Fruit fly (Drosophila melanogaster) whole organism, embryonic: ENCODE results near the gene Ir31a.

Experiments used
- Atf6 ChIP-seq: fragments of 200-800 bp; sonication (Bioruptor generic); IDR thresholded peaks from 2 replicates; pipeline ENCODE4 v1.3.6; 2022; ENCODE audit warnings: missing biosample characterization, missing genetic modification characterization
- CG10267 ChIP-seq: fragments of 200-800 bp; sonication (Bioruptor generic); optimal IDR thresholded peaks from 2 replicates; lab custom pipeline; 2018; ENCODE audit warnings: missing biosample characterization, mild to moderate bottlenecking, missing genetic modification characterization, moderate library complexity
- CG10959 ChIP-seq: fragments of 200-800 bp; sonication (Bioruptor generic); IDR thresholded peaks from 2 replicates; pipeline ENCODE4 v1.3.6; 2022; ENCODE audit warnings: missing biosample characterization, missing genetic modification characterization
- CG11247 ChIP-seq: fragments of 200-800 bp; sonication (Bioruptor generic); IDR thresholded peaks from 2 replicates; pipeline ENCODE4 v1.3.6; 2022; ENCODE audit warnings: missing biosample characterization, missing genetic modification characterization
- CG11560 ChIP-seq: fragments of 200-800 bp; sonication (Bioruptor generic); IDR thresholded peaks from 3 replicates; pipeline ENCODE4 v1.3.6; 2022; ENCODE audit warnings: missing biosample characterization, missing genetic modification characterization
- CG12659 ChIP-seq: fragments of 200-800 bp; sonication (Bioruptor generic); optimal IDR thresholded peaks from 3 replicates; lab custom pipeline; 2017; ENCODE audit warnings: mild to moderate bottlenecking, missing biosample characterization, missing genetic modification reagents, missing genetic modification characterization
- CG14014 ChIP-seq: fragments of 200-800 bp; sonication (Bioruptor generic); IDR thresholded peaks from 2 replicates; pipeline ENCODE4 v1.3.6; 2022; ENCODE audit warnings: missing biosample characterization, missing genetic modification characterization
- CG17361 ChIP-seq: fragments of 200-800 bp; sonication (Bioruptor generic); IDR thresholded peaks from 3 replicates; pipeline ENCODE4 v1.3.6; 2022; ENCODE audit warnings: missing biosample characterization, missing genetic modification characterization
- CG17568 ChIP-seq: fragments of 200-800 bp; sonication (Bioruptor generic); optimal IDR thresholded peaks from 2 replicates; lab custom pipeline; 2018; ENCODE audit warnings: missing biosample characterization, mild to moderate bottlenecking, missing genetic modification characterization, moderate library complexity
- CG18599 ChIP-seq: fragments of 200-800 bp; sonication (Bioruptor generic); optimal IDR thresholded peaks from 3 replicates; lab custom pipeline; 2017; ENCODE audit warnings: missing biosample characterization, missing genetic modification characterization, mild to moderate bottlenecking, moderate library complexity, missing genetic modification reagents
- CG30403 ChIP-seq: fragments of 200-800 bp; sonication (Bioruptor generic); optimal IDR thresholded peaks from 3 replicates; lab custom pipeline; 2016; ENCODE audit warnings: missing biosample characterization, missing genetic modification characterization
- CG31224 ChIP-seq: fragments of 200-800 bp; sonication (Bioruptor generic); IDR thresholded peaks from 2 replicates; pipeline ENCODE4 v1.3.6; 2022; ENCODE audit warnings: missing biosample characterization, missing genetic modification characterization
- CG3995 ChIP-seq: fragments of 200-800 bp; sonication (Bioruptor generic); optimal IDR thresholded peaks from 3 replicates; lab custom pipeline; 2016; ENCODE audit warnings: missing biosample characterization, missing genetic modification characterization
- CG9797 ChIP-seq: fragments of 200-800 bp; sonication (Bioruptor generic); optimal IDR thresholded peaks from 3 replicates; lab custom pipeline; 2018; ENCODE audit warnings: missing biosample characterization, mild to moderate bottlenecking, missing genetic modification characterization
- CG9932 ChIP-seq: fragments of 200-800 bp; sonication (Bioruptor generic); IDR thresholded peaks from 2 replicates; pipeline ENCODE4 v1.3.6; 2022; ENCODE audit warnings: missing biosample characterization, missing genetic modification characterization
- Camta ChIP-seq: fragments of 200-800 bp; sonication (Bioruptor generic); optimal IDR thresholded peaks from 2 replicates; lab custom pipeline; 2016; ENCODE audit warnings: missing biosample characterization, missing genetic modification characterization
- Dfd ChIP-seq, 2 experiments: fragments of >200 bp; optimal IDR thresholded peaks; 2 replicates each; lab custom pipeline; 2017; ENCODE audit warnings: missing biosample characterization in 2 of 2, missing genetic modification characterization in 2 of 2
- Doc2 ChIP-seq: fragments of 200-800 bp; sonication (Bioruptor generic); IDR thresholded peaks from 2 replicates; pipeline ENCODE4 v1.3.6; 2022; ENCODE audit warnings: missing biosample characterization, missing genetic modification characterization
- Dp ChIP-seq: fragments of 200-800 bp; sonication (Bioruptor generic); optimal IDR thresholded peaks from 2 replicates; lab custom pipeline; 2018; ENCODE audit warnings: missing biosample characterization, mild to moderate bottlenecking, missing genetic modification characterization, moderate library complexity
- E2f2 ChIP-seq: fragments of 200-800 bp; sonication (Bioruptor generic); IDR thresholded peaks from 2 replicates; pipeline ENCODE4 v1.3.6; 2022; ENCODE audit warnings: missing biosample characterization, missing genetic modification characterization
- Hey ChIP-seq: fragments of 200-800 bp; sonication (Bioruptor generic); optimal IDR thresholded peaks from 3 replicates; lab custom pipeline; 2018; ENCODE audit warnings: missing biosample characterization, mild to moderate bottlenecking, missing genetic modification characterization
- Hmr ChIP-seq: fragments of 200-800 bp; sonication (Bioruptor generic); optimal IDR thresholded peaks from 3 replicates; lab custom pipeline; 2017; ENCODE audit warnings: mild to moderate bottlenecking, missing biosample characterization, missing genetic modification reagents, missing genetic modification characterization
- Lim3 ChIP-seq: fragments of 200-800 bp; sonication (Bioruptor generic); IDR thresholded peaks from 2 replicates; pipeline ENCODE4 v1.3.6; 2022; ENCODE audit warnings: missing biosample characterization, missing genetic modification characterization
- MBD-R2 ChIP-seq: fragments of 200-800 bp; sonication (Bioruptor generic); IDR thresholded peaks from 2 replicates; pipeline ENCODE4 v1.3.6; 2022; ENCODE audit warnings: missing biosample characterization, missing genetic modification characterization
- Ptx1 ChIP-seq: fragments of 200-800 bp; sonication (Bioruptor generic); IDR thresholded peaks from 2 replicates; pipeline ENCODE4 v1.3.6; 2022; ENCODE audit warnings: missing biosample characterization, missing genetic modification characterization
- Scr ChIP-seq: fragments of 200-800 bp; sonication (Bioruptor generic); IDR thresholded peaks from 2 replicates; pipeline ENCODE4 v1.3.6; 2022; ENCODE audit warnings: missing biosample characterization, missing genetic modification characterization; ENCODE audit not compliant: partially characterized antibody
- Sox100B ChIP-seq: fragments of 200-800 bp; sonication (Bioruptor generic); optimal IDR thresholded peaks from 3 replicates; lab custom pipeline; 2018; ENCODE audit warnings: missing biosample characterization, mild to moderate bottlenecking, missing genetic modification characterization
- Sry-β ChIP-seq: fragments of 200-800 bp; sonication (Bioruptor generic); optimal IDR thresholded peaks from 2 replicates; lab custom pipeline; 2018; ENCODE audit warnings: missing biosample characterization, mild to moderate bottlenecking, missing genetic modification characterization, moderate library complexity
- Trl ChIP-seq, 3 experiments: fragments of >200 bp in 2 of 3; fragments of 200-800 bp in 1 of 3; sonication (Bioruptor generic) in 1 of 3; optimal IDR thresholded peaks; 2 replicates in 1 of 3; 3 replicates in 2 of 3; lab custom pipeline; 2016 to 2017; ENCODE audit warnings: missing biosample characterization in 1 of 3, missing genetic modification characterization in 1 of 3
- Xrp1 ChIP-seq: fragments of 200-800 bp; sonication (Bioruptor generic); IDR thresholded peaks from 2 replicates; pipeline ENCODE4 v1.3.6; 2022; ENCODE audit warnings: missing biosample characterization, missing genetic modification characterization
- ap ChIP-seq: fragments of 200-800 bp; sonication (Bioruptor generic); IDR thresholded peaks from 2 replicates; pipeline ENCODE4 v1.3.6; 2022; ENCODE audit warnings: missing biosample characterization, missing genetic modification characterization
- ato ChIP-seq: fragments of 200-800 bp; sonication (Bioruptor generic); IDR thresholded peaks from 2 replicates; pipeline ENCODE4 v1.3.6; 2022; ENCODE audit warnings: missing biosample characterization, missing genetic modification characterization; ENCODE audit not compliant: partially characterized antibody
- az2 ChIP-seq: fragments of 200-800 bp; sonication (Bioruptor generic); optimal IDR thresholded peaks from 3 replicates; lab custom pipeline; 2016; ENCODE audit warnings: missing biosample characterization, missing genetic modification characterization
- bsh ChIP-seq, 2 experiments: fragments of 200-800 bp; sonication (Bioruptor generic); optimal IDR thresholded peaks; 2 replicates each; lab custom pipeline; 2017 to 2018; ENCODE audit warnings: mild to moderate bottlenecking in 2 of 2, missing biosample characterization in 2 of 2, missing genetic modification characterization in 2 of 2, moderate library complexity in 1 of 2
- dan ChIP-seq: fragments of 200-800 bp; sonication (Bioruptor generic); IDR thresholded peaks from 2 replicates; pipeline ENCODE4 v1.3.6; 2022; ENCODE audit warnings: missing biosample characterization, missing genetic modification characterization
- dm ChIP-seq: fragments of 200-800 bp; sonication (Bioruptor generic); optimal IDR thresholded peaks from 3 replicates; lab custom pipeline; 2016; ENCODE audit warnings: missing biosample characterization, missing genetic modification characterization
- dmrt99B ChIP-seq: fragments of 200-800 bp; sonication (Bioruptor generic); optimal IDR thresholded peaks from 2 replicates; lab custom pipeline; 2018; ENCODE audit warnings: missing biosample characterization, mild to moderate bottlenecking, missing genetic modification characterization, moderate library complexity
- gcm2 ChIP-seq: fragments of 200-800 bp; sonication (Bioruptor generic); optimal IDR thresholded peaks from 2 replicates; lab custom pipeline; 2016; ENCODE audit warnings: missing biosample characterization, missing genetic modification characterization
- lab ChIP-seq: fragments of 200-800 bp; sonication (Bioruptor generic); optimal IDR thresholded peaks from 3 replicates; lab custom pipeline; 2017; ENCODE audit warnings: missing biosample characterization, missing genetic modification characterization, mild to moderate bottlenecking, moderate library complexity, missing genetic modification reagents
- nerfin-1 ChIP-seq: fragments of 200-800 bp; sonication (Bioruptor generic); optimal IDR thresholded peaks from 3 replicates; lab custom pipeline; 2019; ENCODE audit warnings: missing biosample characterization, mild to moderate bottlenecking, missing genetic modification characterization, moderate library complexity
- ro ChIP-seq: fragments of 200-800 bp; sonication (Bioruptor generic); IDR thresholded peaks from 2 replicates; pipeline ENCODE4 v1.3.6; 2022; ENCODE audit warnings: missing biosample characterization, missing genetic modification characterization
- sens-2 ChIP-seq: fragments of 200-800 bp; sonication (Bioruptor generic); IDR thresholded peaks from 2 replicates; pipeline ENCODE4 v1.3.6; 2022; ENCODE audit warnings: missing biosample characterization, missing genetic modification characterization
- sim ChIP-seq: fragments of 200-800 bp; sonication (Bioruptor generic); IDR thresholded peaks from 2 replicates; pipeline ENCODE4 v1.3.6; 2022; ENCODE audit warnings: missing biosample characterization, missing genetic modification characterization
- slbo ChIP-seq: fragments of 200-800 bp; sonication (Bioruptor generic); IDR thresholded peaks from 2 replicates; pipeline ENCODE4 v1.3.6; 2022; ENCODE audit warnings: missing biosample characterization, missing genetic modification characterization
- sob ChIP-seq: fragments of 200-800 bp; sonication (Bioruptor generic); IDR thresholded peaks from 2 replicates; pipeline ENCODE4 v1.3.6; 2022; ENCODE audit warnings: missing biosample characterization, missing genetic modification characterization
- sug ChIP-seq: fragments of 200-800 bp; optimal IDR thresholded peaks from 2 replicates; lab custom pipeline; 2019; ENCODE audit warnings: missing biosample characterization, mild to moderate bottlenecking, missing genetic modification characterization, moderate library complexity
- tgo ChIP-seq: fragments of 200-800 bp; sonication (Bioruptor generic); IDR thresholded peaks from 3 replicates; pipeline ENCODE4 v1.3.6; 2022; ENCODE audit warnings: missing biosample characterization, missing genetic modification characterization
- trem ChIP-seq: fragments of 200-800 bp; optimal IDR thresholded peaks from 3 replicates; lab custom pipeline; 2019; ENCODE audit warnings: missing biosample characterization, mild to moderate bottlenecking, missing genetic modification characterization, moderate library complexity
- twi ChIP-seq: fragments of 200-800 bp; optimal IDR thresholded peaks from 2 replicates; lab custom pipeline; 2019; ENCODE audit warnings: missing biosample characterization, mild to moderate bottlenecking, missing genetic modification characterization, moderate library complexity
- unpg ChIP-seq: fragments of 200-800 bp; sonication (Bioruptor generic); optimal IDR thresholded peaks from 3 replicates; lab custom pipeline; 2018; ENCODE audit warnings: missing biosample characterization, mild to moderate bottlenecking, missing genetic modification characterization, moderate library complexity
- zfh1 ChIP-seq: fragments of 200-800 bp; sonication (Bioruptor generic); IDR thresholded peaks from 3 replicates; pipeline ENCODE4 v1.3.6; 2022; ENCODE audit warnings: missing biosample characterization, missing genetic modification characterization

The Ir31a gene

dm6 chr2L:10426534-10427048, 21.2 kb downstream of the Ir31a start, which contains the start of the genes SmB and KdelR (continued):
- TF ChIP-seq CG17568 (GFP tag; lab: Kevin White, UChicago), result no peak
- TF ChIP-seq ap (GFP tag; lab: Robert Waterston, UW), result no peak
- TF ChIP-seq CG3995, result peak; percentile 21
- TF ChIP-seq E2f2, result peak; percentile 68; the same call in 1 of the 2 replicates
- TF ChIP-seq MBD-R2 (GFP tag; lab: Robert Waterston, UW), result peak; percentile 55
- TF ChIP-seq Hmr (GFP tag; lab: Kevin White, UChicago), result no peak
- TF ChIP-seq unpg (GFP tag; lab: Kevin White, UChicago), result no peak
- no peak for TF ChIP-seq Atf6 (GFP tag; lab: Robert Waterston, UW)
- TF ChIP-seq CG12659 (GFP tag; lab: Kevin White, UChicago), result peak; percentile 82
- TF ChIP-seq CG9797 (GFP tag; lab: Kevin White, UChicago), result peak; percentile 56
- peak; percentile 98 for TF ChIP-seq CG11560 (tag; lab: Robert Waterston, UW)
- TF ChIP-seq Trl (optimal IDR thresholded peaks at IDR 0.05; lab: Kevin White, UChicago), result no peak
- TF ChIP-seq Trl (GFP tag; optimal IDR thresholded peaks at IDR 0.05; lab: Kevin White, UChicago), result peak; percentile 24
- TF ChIP-seq twi, result peak; percentile 17
- no peak for TF ChIP-seq lab (GFP tag; lab: Kevin White, UChicago)
- peak in 1 of 2 experiments; percentile 1 for TF ChIP-seq bsh (GFP tag; optimal IDR thresholded peaks at IDR 0.05; lab: Kevin White, UChicago)
- TF ChIP-seq CG31224 (GFP tag; lab: Robert Waterston, UW), result no peak
- TF ChIP-seq sens-2 (GFP tag; lab: Robert Waterston, UW), result no peak
- TF ChIP-seq CG17361 (GFP tag; lab: Robert Waterston, UW), result peak; percentile 60; the same call in 2 of the 3 replicates
- peak; percentile 58 for TF ChIP-seq sug (tag; lab: Kevin White, UChicago)
- TF ChIP-seq trem (tag; lab: Kevin White, UChicago), result peak; percentile 78
- TF ChIP-seq ato (GFP tag; lab: Robert Waterston, UW), result peak; percentile 68
- no peak for TF ChIP-seq gcm2
- TF ChIP-seq dmrt99B (tag; lab: Kevin White, UChicago), result no peak
- TF ChIP-seq Ptx1 (GFP tag; lab: Robert Waterston, UW), result no peak
- no peak for TF ChIP-seq ro (GFP tag; lab: Robert Waterston, UW)
- TF ChIP-seq nerfin-1, result peak; percentile 40
- peak; percentile 73 for TF ChIP-seq CG10267
- peak; percentile 26; the same call in 1 of the 2 replicates for TF ChIP-seq slbo (GFP tag; lab: Robert Waterston, UW)
- TF ChIP-seq dan, result no peak
- TF ChIP-seq tgo (GFP tag; lab: Robert Waterston, UW), result no peak
- TF ChIP-seq Sox100B (GFP tag; lab: Kevin White, UChicago), result peak; percentile 48
- no peak for TF ChIP-seq Sry-β (GFP tag; lab: Kevin White, UChicago)
- TF ChIP-seq Dp (GFP tag; lab: Kevin White, UChicago), result peak; percentile 55
- no peak for TF ChIP-seq CG14014 (GFP tag; lab: Robert Waterston, UW)
- no peak for TF ChIP-seq CG18599 (GFP tag; lab: Kevin White, UChicago)
- no peak for TF ChIP-seq sob (GFP tag; lab: Robert Waterston, UW)
- no peak for TF ChIP-seq Lim3 (GFP tag; lab: Robert Waterston, UW)
- TF ChIP-seq dm (GFP tag; lab: Kevin White, UChicago), result peak; percentile 80
- TF ChIP-seq Camta (GFP tag; lab: Kevin White, UChicago), result no peak
- no peak for TF ChIP-seq Doc2
- no peak for TF ChIP-seq CG10959 (GFP tag; lab: Robert Waterston, UW)
- TF ChIP-seq Dfd (GFP tag; optimal IDR thresholded peaks at IDR 0.05; lab: Kevin White, UChicago), result no peak
- TF ChIP-seq Hey (tag; lab: Kevin White, UChicago), result no peak
- no peak; the same call in 1 of the 2 replicates for TF ChIP-seq Xrp1
- TF ChIP-seq CG9932, result peak; percentile 28; the same call in 1 of the 2 replicates
- TF ChIP-seq az2, result no peak
- TF ChIP-seq CG11247 (GFP tag; lab: Robert Waterston, UW), result no peak
- peak; percentile 6; the same call in 1 of the 3 replicates for TF ChIP-seq zfh1 (GFP tag; lab: Robert Waterston, UW)
- TF ChIP-seq Scr, result peak; percentile 86
- TF ChIP-seq CG30403 (GFP tag; lab: Kevin White, UChicago), result peak; percentile 44
- TF ChIP-seq sim, result no peak
